Worm (Caenorhabditis elegans) whole organism, mixed stage, embryonic: ENCODE data around the gene Y62H9A.14.

Experiments
- M03D4.4 ChIP-seq: sonication (generic microtip); optimal IDR thresholded peaks from 2 replicates; lab custom pipeline; 2017; ENCODE audit warnings: mild to moderate bottlenecking, missing genetic modification characterization, missing compliant biosample characterization
- bed-3 ChIP-seq: fragments of 200-800 bp; sonication (Bioruptor generic); optimal IDR thresholded peaks from 3 replicates; lab custom pipeline; 2018; ENCODE audit warnings: mild to moderate bottlenecking, missing genetic modification characterization, moderate library complexity, missing compliant biosample characterization
- blmp-1 ChIP-seq: fragments of 150-350 bp; optimal IDR thresholded peaks from 2 replicates; lab custom pipeline; 2014; ENCODE audit warnings: missing biosample characterization, missing genetic modification characterization
- ceh-39 ChIP-seq: fragments of 150-350 bp; optimal IDR thresholded peaks from 2 replicates; lab custom pipeline; 2014; ENCODE audit warnings: missing biosample characterization, missing genetic modification characterization
- ceh-43 ChIP-seq: fragments of 200-800 bp; sonication (Bioruptor generic); optimal IDR thresholded peaks from 2 replicates; lab custom pipeline; 2018; ENCODE audit warnings: mild to moderate bottlenecking, missing genetic modification characterization, moderate library complexity, missing compliant biosample characterization
- ceh-83 ChIP-seq: fragments of 200-800 bp; sonication (Bioruptor generic); optimal IDR thresholded peaks from 2 replicates; lab custom pipeline; 2018; ENCODE audit warnings: mild to moderate bottlenecking, missing genetic modification characterization, missing compliant biosample characterization
- ces-1 ChIP-seq: fragments of 150-350 bp; optimal IDR thresholded peaks from 2 replicates; lab custom pipeline; 2014; ENCODE audit warnings: missing biosample characterization, missing genetic modification reagents, missing genetic modification characterization
- cnd-1 ChIP-seq: fragments of 200-800 bp; sonication (Bioruptor generic); optimal IDR thresholded peaks from 2 replicates; lab custom pipeline; 2018; ENCODE audit warnings: mild to moderate bottlenecking, missing genetic modification characterization, missing compliant biosample characterization
- drap-1 ChIP-seq: fragments of 200-800 bp; sonication (Bioruptor generic); optimal IDR thresholded peaks from 3 replicates; lab custom pipeline; 2018; ENCODE audit warnings: mild to moderate bottlenecking, missing genetic modification characterization, missing compliant biosample characterization
- elt-1 ChIP-seq: sonication (generic microtip); optimal IDR thresholded peaks from 2 replicates; lab custom pipeline; 2017; ENCODE audit warnings: missing genetic modification characterization, mild to moderate bottlenecking, missing compliant biosample characterization, antibody characterized with exemption, moderate library complexity, borderline replicate concordance; ENCODE audit not compliant: insufficient read depth
- elt-3 ChIP-seq: fragments of 150-350 bp; optimal IDR thresholded peaks from 2 replicates; lab custom pipeline; 2014; ENCODE audit warnings: missing biosample characterization, missing genetic modification characterization
- ham-2 ChIP-seq: fragments of 200-800 bp; sonication (Bioruptor generic); optimal IDR thresholded peaks from 2 replicates; lab custom pipeline; 2018; ENCODE audit warnings: mild to moderate bottlenecking, missing genetic modification characterization, missing compliant biosample characterization
- hlh-1 ChIP-seq: fragments of 150-350 bp; optimal IDR thresholded peaks from 2 replicates; lab custom pipeline; 2014; ENCODE audit warnings: missing biosample characterization, missing genetic modification reagents, missing genetic modification characterization
- lin-13 ChIP-seq: fragments of 150-350 bp; optimal IDR thresholded peaks from 2 replicates; lab custom pipeline; 2014; ENCODE audit warnings: missing biosample characterization, missing genetic modification characterization
- lin-32 ChIP-seq: fragments of 200-800 bp; sonication (Bioruptor generic); optimal IDR thresholded peaks from 2 replicates; lab custom pipeline; 2018; ENCODE audit warnings: mild to moderate bottlenecking, missing genetic modification characterization, missing compliant biosample characterization
- lsy-2 ChIP-seq: fragments of 150-350 bp; optimal IDR thresholded peaks from 2 replicates; lab custom pipeline; 2014; ENCODE audit warnings: missing biosample characterization, missing genetic modification characterization
- mab-5 ChIP-seq: fragments of 150-350 bp; optimal IDR thresholded peaks from 2 replicates; lab custom pipeline; 2014; ENCODE audit warnings: missing biosample characterization, missing genetic modification characterization
- mls-2 ChIP-seq: sonication (generic microtip); optimal IDR thresholded peaks from 2 replicates; lab custom pipeline; 2016; ENCODE audit warnings: mild to moderate bottlenecking, missing genetic modification characterization, moderate library complexity, missing compliant biosample characterization
- nhr-12 ChIP-seq: fragments of 150-350 bp; optimal IDR thresholded peaks from 2 replicates; lab custom pipeline; 2014; ENCODE audit warnings: missing biosample characterization, missing genetic modification characterization
- nhr-2 ChIP-seq: fragments of 150-350 bp; optimal IDR thresholded peaks from 2 replicates; lab custom pipeline; 2014; ENCODE audit warnings: missing biosample characterization, missing genetic modification characterization
- nhr-237 ChIP-seq: fragments of 150-350 bp; optimal IDR thresholded peaks from 2 replicates; lab custom pipeline; 2014; ENCODE audit warnings: missing biosample characterization, missing genetic modification characterization
- nhr-28 ChIP-seq: fragments of 150-350 bp; optimal IDR thresholded peaks from 2 replicates; lab custom pipeline; 2014; ENCODE audit warnings: missing biosample characterization, missing genetic modification characterization
- pha-4 ChIP-seq: fragments of 150-350 bp; optimal IDR thresholded peaks from 2 replicates; lab custom pipeline; 2018; ENCODE audit warnings: missing biosample characterization, missing genetic modification reagents, missing genetic modification characterization
- sem-2 ChIP-seq: fragments of 200-800 bp; sonication (Bioruptor generic); optimal IDR thresholded peaks from 2 replicates; lab custom pipeline; 2018; ENCODE audit warnings: mild to moderate bottlenecking, missing genetic modification characterization, missing compliant biosample characterization
- snpc-4 ChIP-seq: fragments of 150-350 bp; optimal IDR thresholded peaks from 2 replicates; lab custom pipeline; 2014; ENCODE audit warnings: missing biosample characterization, missing genetic modification characterization
- sptf-1 ChIP-seq: sonication (generic microtip); optimal IDR thresholded peaks from 2 replicates; lab custom pipeline; 2017; ENCODE audit warnings: mild to moderate bottlenecking, missing genetic modification characterization, moderate library complexity, missing compliant biosample characterization
- tbx-8 ChIP-seq: fragments of 200-800 bp; sonication (Bioruptor generic); optimal IDR thresholded peaks from 2 replicates; lab custom pipeline; 2018; ENCODE audit warnings: mild to moderate bottlenecking, missing genetic modification characterization, moderate library complexity, missing compliant biosample characterization
- unc-120 ChIP-seq: sonication (generic microtip); optimal IDR thresholded peaks from 2 replicates; lab custom pipeline; 2017; ENCODE audit warnings: missing genetic modification characterization, missing compliant biosample characterization; ENCODE audit not compliant: poor library complexity, severe bottlenecking
- unc-39 ChIP-seq: fragments of 150-350 bp; optimal IDR thresholded peaks from 2 replicates; lab custom pipeline; 2014; ENCODE audit warnings: missing biosample characterization, missing genetic modification characterization
- unc-62 ChIP-seq: fragments of 150-350 bp; optimal IDR thresholded peaks from 2 replicates; lab custom pipeline; 2014; ENCODE audit warnings: missing biosample characterization, missing genetic modification reagents, missing genetic modification characterization
- zip-8 ChIP-seq: fragments of 150-350 bp; optimal IDR thresholded peaks from 2 replicates; lab custom pipeline; 2014; ENCODE audit warnings: missing biosample characterization, missing genetic modification characterization
- ztf-11 ChIP-seq: fragments of 150-350 bp; optimal IDR thresholded peaks from 2 replicates; lab custom pipeline; 2014; ENCODE audit warnings: missing biosample characterization, missing genetic modification characterization

Y62H9A.14 gene

ce11 chrX:11920723-11921283 is at the start of gene Y62H9A.14:
TSS of gene Y62H9A.14 (plus strand) at chrX:11921233.
- no peak for TF ChIP-seq unc-39 (tag; lab: Kevin White, UChicago)
- TF ChIP-seq ceh-83 (GFP tag; lab: Kevin White, UChicago), result no peak
- TF ChIP-seq unc-62, result no peak
- no peak for TF ChIP-seq sem-2 (GFP tag; lab: Kevin White, UChicago)
- TF ChIP-seq pha-4, result no peak
- no peak for TF ChIP-seq ham-2 (GFP tag; lab: Kevin White, UChicago)
- no peak for TF ChIP-seq hlh-1 (tag; lab: Kevin White, UChicago)
- TF ChIP-seq lsy-2 (tag; lab: Kevin White, UChicago), result no peak
- TF ChIP-seq blmp-1 (tag; lab: Kevin White, UChicago), result no peak
- no peak for TF ChIP-seq tbx-8 (GFP tag; lab: Kevin White, UChicago)
- TF ChIP-seq lin-32 (GFP tag; lab: Kevin White, UChicago), result no peak
- no peak for TF ChIP-seq ceh-43
- TF ChIP-seq ces-1 (GFP tag; lab: Kevin White, UChicago), result no peak
- no peak for TF ChIP-seq nhr-237
- TF ChIP-seq mab-5, result no peak
- no peak for TF ChIP-seq mls-2

ce11 chrX:11872210-11872609 is 48.8 kb upstream of the Y62H9A.14 start:
- TF ChIP-seq ces-1 (GFP tag; lab: Kevin White, UChicago) (no peak), elt-1 (tag; lab: Kevin White, UChicago) (no peak), ceh-83 (GFP tag; lab: Kevin White, UChicago) (peak; percentile 4), ham-2 (GFP tag; lab: Kevin White, UChicago) (no peak), sptf-1 (tag; lab: Kevin White, UChicago) (no peak), elt-3 (tag; lab: Kevin White, UChicago) (no peak)

ce11 chrX:11875260-11875659 is 45.8 kb upstream of the Y62H9A.14 start, which contains the start of gene Y62H9A.1:
TSS of gene Y62H9A.1 (plus strand) at chrX:11875541.
- no peak for TF ChIP-seq snpc-4 (tag; lab: Kevin White, UChicago)
- no peak for TF ChIP-seq bed-3 (GFP tag; lab: Kevin White, UChicago)
- no peak for TF ChIP-seq nhr-28
- TF ChIP-seq nhr-237, result no peak
- no peak for TF ChIP-seq ztf-11
- TF ChIP-seq ceh-43, result no peak
- TF ChIP-seq unc-39 (tag; lab: Kevin White, UChicago), result no peak
- no peak for TF ChIP-seq sptf-1 (tag; lab: Kevin White, UChicago)
- TF ChIP-seq lin-32 (GFP tag; lab: Kevin White, UChicago), result no peak
- no peak for TF ChIP-seq zip-8 (tag; lab: Kevin White, UChicago)
- no peak for TF ChIP-seq lin-13 (tag; lab: Kevin White, UChicago)
- TF ChIP-seq mls-2, result no peak
- no peak for TF ChIP-seq mab-5

ce11 chrX:11878109-11878508 is 42.9 kb upstream of the Y62H9A.14 start, which contains the start of gene Y62H9A.2:
TSS of gene Y62H9A.2 (minus strand) at chrX:11878209.
- no peak for TF ChIP-seq cnd-1
- TF ChIP-seq, all 35 proteins: peak for 0

DNA sequence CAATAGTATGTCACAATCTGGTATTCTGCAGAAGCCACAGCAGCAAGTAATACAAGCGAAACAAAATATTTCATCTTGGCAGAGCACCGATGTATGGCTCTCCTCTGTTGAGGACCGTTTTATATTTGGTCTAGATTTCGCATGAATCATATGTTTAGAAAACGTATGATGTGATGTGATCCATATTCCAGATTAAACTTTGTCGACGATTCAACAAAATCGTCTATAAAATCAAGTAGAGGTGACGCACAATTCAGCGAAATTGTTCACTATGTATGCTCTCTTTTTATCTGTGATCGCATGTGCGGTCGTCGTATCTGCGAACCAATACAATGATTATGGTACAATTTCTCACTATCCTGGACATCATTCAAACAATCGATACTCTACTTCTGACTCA is 41.2 kb upstream of the Y62H9A.14 start, which contains the start of the genes Y62H9A.3 and Y62H9A.4:
Gene Y62H9A.3 (minus strand): TSS at position 101 of the 400 bp plus-strand sequence.
Gene Y62H9A.4 (plus strand): TSS at position 256 of the 400 bp plus-strand sequence.
- no peak for TF ChIP-seq ceh-83 (GFP tag; lab: Kevin White, UChicago)
- no peak for TF ChIP-seq drap-1 (GFP tag; lab: Kevin White, UChicago)
- TF ChIP-seq zip-8 (tag; lab: Kevin White, UChicago), result no peak
- TF ChIP-seq nhr-12, result no peak
- TF ChIP-seq blmp-1 (tag; lab: Kevin White, UChicago), result no peak
- TF ChIP-seq ceh-39 (tag; lab: Kevin White, UChicago), result no peak

DNA sequence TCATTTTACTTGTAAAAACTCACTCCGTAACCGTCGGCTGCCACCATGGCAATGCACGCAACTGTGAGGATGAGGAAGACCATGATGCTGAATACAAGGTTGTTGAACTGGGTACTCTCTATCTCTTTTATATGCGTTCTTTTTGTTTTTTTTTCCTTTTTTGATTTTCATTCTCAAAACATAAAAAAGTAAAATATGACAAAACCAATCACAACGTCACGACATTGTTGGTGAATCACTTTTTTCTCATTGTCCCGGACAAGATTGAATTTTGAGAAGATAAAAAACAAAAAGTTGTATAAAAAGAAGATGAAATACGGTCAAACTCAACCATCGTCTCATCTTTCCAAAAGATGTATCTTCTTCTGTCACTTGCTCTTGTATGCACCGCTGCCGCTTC is 38.2 kb upstream of the Y62H9A.14 start, which contains the start of the genes Y62H9A.5 and ule-5:
Gene Y62H9A.5 (minus strand): TSS at position 101 of the 400 bp plus-strand sequence.
Gene ule-5 (plus strand): TSS at position 328 of the 400 bp plus-strand sequence.
- TF ChIP-seq ceh-83 (GFP tag; lab: Kevin White, UChicago), result no peak
- no peak for TF ChIP-seq lin-32 (GFP tag; lab: Kevin White, UChicago)
- no peak for TF ChIP-seq elt-3 (tag; lab: Kevin White, UChicago)
- TF ChIP-seq lin-13 (tag; lab: Kevin White, UChicago), result no peak
- TF ChIP-seq unc-120 (tag; lab: Kevin White, UChicago), result no peak
- no peak for TF ChIP-seq unc-39 (tag; lab: Kevin White, UChicago)
- no peak for TF ChIP-seq lsy-2 (tag; lab: Kevin White, UChicago)
- no peak for TF ChIP-seq ceh-39 (tag; lab: Kevin White, UChicago)
- TF ChIP-seq ces-1 (GFP tag; lab: Kevin White, UChicago), result no peak
- no peak for TF ChIP-seq nhr-2 (tag; lab: Kevin White, UChicago)
- TF ChIP-seq cnd-1, result no peak
- TF ChIP-seq drap-1 (GFP tag; lab: Kevin White, UChicago), result no peak
- no peak for TF ChIP-seq tbx-8 (GFP tag; lab: Kevin White, UChicago)
- no peak for TF ChIP-seq mab-5
- no peak for TF ChIP-seq sptf-1 (tag; lab: Kevin White, UChicago)
- TF ChIP-seq nhr-237, result no peak
- no peak for TF ChIP-seq mls-2
- TF ChIP-seq M03D4.4, result no peak
